Fruit fly (Drosophila melanogaster): ENCODE data around the gene ATPsynCF6.

DNA sequence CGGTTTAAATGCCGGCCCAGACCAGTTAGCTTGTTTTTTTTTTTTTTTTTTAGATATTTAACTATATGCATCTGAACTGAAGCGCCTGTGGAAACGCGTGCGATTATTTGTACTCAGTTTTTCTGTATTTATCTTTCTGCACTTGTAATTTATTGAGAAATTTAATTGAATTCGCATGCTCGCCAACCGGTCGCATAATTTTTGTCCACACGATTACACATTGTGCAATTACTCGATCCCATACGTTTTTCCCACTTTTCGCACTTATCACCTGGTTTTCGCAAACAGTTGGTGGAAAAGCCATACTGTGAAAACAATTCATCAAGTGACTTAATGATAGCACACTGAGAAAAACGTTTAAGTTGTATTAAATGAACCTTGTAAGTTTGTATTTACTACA, 16.8 kb upstream of the ATPsynCF6 start, which contains the start of gene CG42827:
- no peak for TF ChIP-seq Sin3A (optimal IDR thresholded peaks at IDR 0.05)
- TF ChIP-seq h (optimal IDR thresholded peaks at IDR 0.05), result no peak
